Fruit fly (Drosophila melanogaster) whole organism, prepupa: ENCODE measurements around the gene TwdlY.

Experiments used
- Blimp-1 ChIP-seq: fragments of 200-800 bp; sonication (Bioruptor generic); optimal IDR thresholded peaks from 3 replicates; lab custom pipeline; 2017; ENCODE audit warnings: missing biosample characterization, missing genetic modification characterization, mild to moderate bottlenecking, moderate library complexity, missing genetic modification reagents
- CG10669 ChIP-seq: fragments of 200-800 bp; sonication (Bioruptor generic); optimal IDR thresholded peaks from 3 replicates; lab custom pipeline; 2018; ENCODE audit warnings: missing biosample characterization, mild to moderate bottlenecking, missing genetic modification characterization, moderate library complexity
- CG11762 ChIP-seq: fragments of 200-800 bp; sonication (Bioruptor generic); optimal IDR thresholded peaks from 3 replicates; lab custom pipeline; 2016; ENCODE audit warnings: missing biosample characterization, missing genetic modification characterization; ENCODE audit not compliant: insufficient read depth
- CG15336 ChIP-seq: fragments of 200-800 bp; sonication (Bioruptor generic); IDR thresholded peaks from 2 replicates; pipeline ENCODE4 v1.3.6; 2022; ENCODE audit warnings: missing biosample characterization, missing genetic modification characterization
- CG1621 ChIP-seq: fragments of 200-800 bp; sonication (Bioruptor generic); optimal IDR thresholded peaks from 3 replicates; lab custom pipeline; 2018; ENCODE audit warnings: missing biosample characterization, mild to moderate bottlenecking, missing genetic modification characterization
- CG16779 ChIP-seq: fragments of 200-800 bp; sonication (Bioruptor generic); optimal IDR thresholded peaks from 3 replicates; lab custom pipeline; 2017; ENCODE audit warnings: missing biosample characterization, mild to moderate bottlenecking, missing genetic modification characterization
- CG3032 ChIP-seq: fragments of 200-800 bp; optimal IDR thresholded peaks from 2 replicates; lab custom pipeline; 2019; ENCODE audit warnings: missing biosample characterization, mild to moderate bottlenecking, missing genetic modification characterization, moderate library complexity
- CG32006 ChIP-seq: fragments of 200-800 bp; sonication (Bioruptor generic); optimal IDR thresholded peaks from 3 replicates; lab custom pipeline; 2017; ENCODE audit warnings: missing biosample characterization, mild to moderate bottlenecking, missing genetic modification characterization
- CG3919 ChIP-seq: fragments of 200-800 bp; sonication (Bioruptor generic); optimal IDR thresholded peaks from 3 replicates; lab custom pipeline; 2016; ENCODE audit warnings: missing biosample characterization, missing genetic modification characterization
- CG6163 ChIP-seq: fragments of 200-800 bp; sonication (Bioruptor generic); IDR thresholded peaks from 3 replicates; pipeline ENCODE4 v1.3.6; 2022; ENCODE audit warnings: missing biosample characterization, missing genetic modification characterization
- CG6276 ChIP-seq: fragments of 200-800 bp; sonication (Bioruptor generic); optimal IDR thresholded peaks from 2 replicates; lab custom pipeline; 2017; ENCODE audit warnings: missing biosample characterization, mild to moderate bottlenecking, missing genetic modification characterization
- CG6792 ChIP-seq: fragments of 200-800 bp; sonication (Bioruptor generic); optimal IDR thresholded peaks from 3 replicates; lab custom pipeline; 2016; ENCODE audit warnings: missing biosample characterization, missing genetic modification characterization
- CG6854 ChIP-seq: fragments of 200-800 bp; sonication (Bioruptor generic); optimal IDR thresholded peaks from 2 replicates; lab custom pipeline; 2017; ENCODE audit warnings: missing biosample characterization, mild to moderate bottlenecking, missing genetic modification characterization
- CG7368 ChIP-seq: fragments of 200-800 bp; sonication (Bioruptor generic); optimal IDR thresholded peaks from 3 replicates; lab custom pipeline; 2016; ENCODE audit warnings: missing biosample characterization, missing genetic modification characterization
- CG8119 ChIP-seq: fragments of 200-800 bp; sonication (Bioruptor generic); IDR thresholded peaks from 3 replicates; pipeline ENCODE4 v1.3.6; 2022; ENCODE audit warnings: missing biosample characterization, missing genetic modification characterization
- CG8319 ChIP-seq: fragments of 200-800 bp; sonication (Bioruptor generic); optimal IDR thresholded peaks from 3 replicates; lab custom pipeline; 2016; ENCODE audit warnings: missing biosample characterization, missing genetic modification characterization
- CG8632 ChIP-seq: fragments of 200-800 bp; sonication (Bioruptor generic); optimal IDR thresholded peaks from 3 replicates; lab custom pipeline; 2016; ENCODE audit warnings: missing biosample characterization, missing genetic modification characterization
- CG9139 ChIP-seq: fragments of 200-800 bp; sonication (Bioruptor generic); optimal IDR thresholded peaks from 3 replicates; lab custom pipeline; 2017; ENCODE audit warnings: missing biosample characterization, mild to moderate bottlenecking, missing genetic modification characterization
- Eip75B ChIP-seq: fragments of 200-800 bp; sonication (Bioruptor generic); optimal IDR thresholded peaks from 3 replicates; lab custom pipeline; 2016; ENCODE audit warnings: missing biosample characterization, missing genetic modification characterization
- Eip78C ChIP-seq: fragments of 200-800 bp; sonication (Bioruptor generic); peaks from one replicate; lab custom pipeline; 2016; ENCODE audit warnings: missing biosample characterization, missing genetic modification characterization
- Eip93F ChIP-seq: fragments of 200-800 bp; sonication (Bioruptor generic); optimal IDR thresholded peaks from 2 replicates; lab custom pipeline; 2016; ENCODE audit warnings: missing biosample characterization, mild to moderate bottlenecking, missing genetic modification characterization
- Ets21C ChIP-seq: fragments of 200-800 bp; sonication (Bioruptor generic); optimal IDR thresholded peaks from 3 replicates; lab custom pipeline; 2016; ENCODE audit warnings: missing biosample characterization, missing genetic modification characterization
- Ets96B ChIP-seq: fragments of 200-800 bp; optimal IDR thresholded peaks from 2 replicates; lab custom pipeline; 2019; ENCODE audit warnings: missing biosample characterization, mild to moderate bottlenecking, missing genetic modification characterization, moderate library complexity
- Gug ChIP-seq: fragments of 200-800 bp; sonication (Bioruptor generic); IDR thresholded peaks from 2 replicates; pipeline ENCODE4 v1.3.6; 2022; ENCODE audit warnings: missing biosample characterization, missing genetic modification characterization
- Hr38 ChIP-seq: sonication (Bioruptor generic); optimal IDR thresholded peaks from 2 replicates; lab custom pipeline; 2016; ENCODE audit warnings: missing biosample characterization, missing genetic modification characterization
- Hr4 ChIP-seq: fragments of 200-800 bp; sonication (Bioruptor generic); optimal IDR thresholded peaks from 3 replicates; lab custom pipeline; 2016; ENCODE audit warnings: missing biosample characterization, missing genetic modification characterization
- Lpt ChIP-seq: fragments of 200-800 bp; sonication (Bioruptor generic); optimal IDR thresholded peaks from 3 replicates; lab custom pipeline; 2016; ENCODE audit warnings: missing biosample characterization, missing genetic modification characterization
- OdsH ChIP-seq: fragments of 200-800 bp; sonication (Bioruptor generic); optimal IDR thresholded peaks from 3 replicates; lab custom pipeline; 2016; ENCODE audit warnings: missing biosample characterization, missing genetic modification characterization
- Smox ChIP-seq: fragments of 200-800 bp; sonication (Bioruptor generic); optimal IDR thresholded peaks from 3 replicates; lab custom pipeline; 2016; ENCODE audit warnings: missing biosample characterization, missing genetic modification characterization
- Sox15 ChIP-seq: fragments of 200-800 bp; sonication (Bioruptor generic); optimal IDR thresholded peaks from 3 replicates; lab custom pipeline; 2016; ENCODE audit warnings: missing biosample characterization, missing genetic modification characterization
- achi ChIP-seq: fragments of 200-800 bp; sonication (Bioruptor generic); optimal IDR thresholded peaks from 3 replicates; lab custom pipeline; 2016; ENCODE audit warnings: missing biosample characterization, missing genetic modification characterization
- acj6 ChIP-seq: fragments of 200-800 bp; sonication (Bioruptor generic); optimal IDR thresholded peaks from 3 replicates; lab custom pipeline; 2016; ENCODE audit warnings: missing biosample characterization, missing genetic modification characterization
- cyc ChIP-seq: fragments of 200-800 bp; sonication (Bioruptor generic); optimal IDR thresholded peaks from 3 replicates; lab custom pipeline; 2016; ENCODE audit warnings: missing biosample characterization, missing genetic modification characterization
- eg ChIP-seq: fragments of 200-800 bp; sonication (Bioruptor generic); IDR thresholded peaks from 3 replicates; pipeline ENCODE4 v1.3.6; 2022; ENCODE audit warnings: missing biosample characterization, missing genetic modification characterization
- esn ChIP-seq: fragments of 200-800 bp; sonication (Bioruptor generic); optimal IDR thresholded peaks from 2 replicates; lab custom pipeline; 2016; ENCODE audit warnings: missing biosample characterization, mild to moderate bottlenecking, missing genetic modification characterization, moderate library complexity
- fd59A ChIP-seq: fragments of 200-800 bp; sonication (Bioruptor generic); optimal IDR thresholded peaks from 2 replicates; lab custom pipeline; 2017; ENCODE audit warnings: missing biosample characterization, mild to moderate bottlenecking, missing genetic modification characterization, missing genetic modification reagents
- lz ChIP-seq: fragments of 200-800 bp; sonication (Bioruptor generic); optimal IDR thresholded peaks from 3 replicates; lab custom pipeline; 2016; ENCODE audit warnings: missing biosample characterization, missing genetic modification characterization
- net ChIP-seq: fragments of 200-800 bp; sonication (Bioruptor generic); optimal IDR thresholded peaks from 3 replicates; lab custom pipeline; 2016; ENCODE audit warnings: missing biosample characterization, missing genetic modification characterization
- pdm3 ChIP-seq: fragments of 200-800 bp; sonication (Bioruptor generic); optimal IDR thresholded peaks from 3 replicates; lab custom pipeline; 2016; ENCODE audit warnings: missing biosample characterization, missing genetic modification characterization
- spab ChIP-seq: fragments of 200-800 bp; sonication (Bioruptor generic); optimal IDR thresholded peaks from 2 replicates; lab custom pipeline; 2017; ENCODE audit warnings: missing biosample characterization, mild to moderate bottlenecking, missing genetic modification characterization, missing genetic modification reagents
- svp ChIP-seq: fragments of 200-800 bp; sonication (Bioruptor generic); peaks from one replicate; lab custom pipeline; 2016; ENCODE audit warnings: missing biosample characterization, missing genetic modification characterization
- vri ChIP-seq: fragments of 200-800 bp; sonication (Bioruptor generic); optimal IDR thresholded peaks from 3 replicates; lab custom pipeline; 2016; ENCODE audit warnings: missing biosample characterization, mild to moderate bottlenecking, missing genetic modification characterization

The TwdlY gene

dm6 chrX:16718169-16718723 lies 16.5 kb upstream of the TwdlY start:
- TF ChIP-seq OdsH (GFP tag; lab: Kevin White, UChicago) = no peak
- no peak for TF ChIP-seq CG3032
- no peak for TF ChIP-seq Eip93F (GFP tag; lab: Kevin White, UChicago)
- no peak for TF ChIP-seq CG9139 (GFP tag; lab: Kevin White, UChicago)
- no peak for TF ChIP-seq CG7368 (GFP tag; lab: Kevin White, UChicago)
- peak; percentile 82 for TF ChIP-seq svp (GFP tag; lab: Kevin White, UChicago)
- no peak for TF ChIP-seq Blimp-1 (GFP tag; lab: Kevin White, UChicago)
- TF ChIP-seq spab = no peak
- no peak for TF ChIP-seq CG6276 (GFP tag; lab: Kevin White, UChicago)
- TF ChIP-seq Gug (GFP tag; lab: Robert Waterston, UW) = no peak
- no peak for TF ChIP-seq CG6792 (GFP tag; lab: Kevin White, UChicago)
- TF ChIP-seq CG6163 (GFP tag; lab: Robert Waterston, UW) = 0 out of 3 replicates have a peak, but pooled peaks have one; percentile 31
- peak; percentile 53 for TF ChIP-seq Eip78C (GFP tag; lab: Kevin White, UChicago)
- TF ChIP-seq Ets96B (tag; lab: Kevin White, UChicago) = no peak
- no peak for TF ChIP-seq cyc
- TF ChIP-seq CG11762 (GFP tag; lab: Kevin White, UChicago) = no peak
- TF ChIP-seq esn (GFP tag; lab: Kevin White, UChicago) = no peak
- TF ChIP-seq fd59A (GFP tag; lab: Kevin White, UChicago) = no peak
- TF ChIP-seq net (GFP tag; lab: Kevin White, UChicago) = no peak
- TF ChIP-seq lz (GFP tag; lab: Kevin White, UChicago) = no peak
- TF ChIP-seq CG8319 (GFP tag; lab: Kevin White, UChicago) = no peak
- no peak for TF ChIP-seq Hr4

- TF ChIP-seq svp (GFP tag; lab: Kevin White, UChicago) (peak; percentile 64), vri (GFP tag; lab: Kevin White, UChicago) (peak; percentile 21), CG15336 (no peak), CG8319 (GFP tag; lab: Kevin White, UChicago) (no peak)
Measured at dm6 chrX:16721168-16721567, 13.6 kb upstream of the TwdlY start, which contains the start of the genes CG32572 and CG34325. Gene CG32572, plus strand, starts transcription at chrX:16721183. Gene CG34325, minus strand, starts transcription at chrX:16721411.

- TF ChIP-seq spab = peak; percentile 59
- peak; percentile 83 for TF ChIP-seq CG15336
- no peak for TF ChIP-seq CG16779 (tag; lab: Kevin White, UChicago)
- TF ChIP-seq pdm3 = peak; percentile 79
- peak; percentile 42 for TF ChIP-seq Gug (GFP tag; lab: Robert Waterston, UW)
- peak; percentile 38 for TF ChIP-seq CG10669
- TF ChIP-seq acj6 (GFP tag; lab: Kevin White, UChicago) = peak; percentile 65
- TF ChIP-seq cyc = peak; percentile 50
- peak; percentile 27 for TF ChIP-seq Eip75B
- TF ChIP-seq OdsH (GFP tag; lab: Kevin White, UChicago) = peak; percentile 70
- peak; percentile 5 for TF ChIP-seq Lpt (GFP tag; lab: Kevin White, UChicago)
- TF ChIP-seq Ets21C (GFP tag; lab: Kevin White, UChicago) = peak; percentile 68
- TF ChIP-seq CG8319 (GFP tag; lab: Kevin White, UChicago) = peak; percentile 13
- no peak for TF ChIP-seq CG7368 (GFP tag; lab: Kevin White, UChicago)
- peak; percentile 66 for TF ChIP-seq CG8632 (GFP tag; lab: Kevin White, UChicago)
- TF ChIP-seq CG3919 (GFP tag; lab: Kevin White, UChicago) = peak; percentile 45
- TF ChIP-seq CG1621 = peak; percentile 69
- peak; percentile 85 for TF ChIP-seq CG8119 (GFP tag; lab: Robert Waterston, UW)
- peak; percentile 78 for TF ChIP-seq esn (GFP tag; lab: Kevin White, UChicago)
- TF ChIP-seq vri (GFP tag; lab: Kevin White, UChicago) = peak; percentile 84
- peak; percentile 66 for TF ChIP-seq CG6276 (GFP tag; lab: Kevin White, UChicago)
- TF ChIP-seq Hr38 (GFP tag; lab: Kevin White, UChicago) = no peak
- TF ChIP-seq CG9139 (GFP tag; lab: Kevin White, UChicago) = peak; percentile 87
- TF ChIP-seq CG6854 = peak; percentile 4
- TF ChIP-seq Sox15 (GFP tag; lab: Kevin White, UChicago) = peak; percentile 34
- peak; percentile 67 for TF ChIP-seq achi (GFP tag; lab: Kevin White, UChicago)
- peak; percentile 72 for TF ChIP-seq eg
- peak; percentile 82 for TF ChIP-seq CG32006 (GFP tag; lab: Kevin White, UChicago)
- peak; percentile 75 for TF ChIP-seq Smox (GFP tag; lab: Kevin White, UChicago)
- TF ChIP-seq svp (GFP tag; lab: Kevin White, UChicago) = peak; percentile 72
- peak; percentile 57; the same call in 2 of the 3 replicates for TF ChIP-seq CG6163 (GFP tag; lab: Robert Waterston, UW)
- TF ChIP-seq Hr4 = peak; percentile 74
- TF ChIP-seq Eip78C (GFP tag; lab: Kevin White, UChicago) = peak; percentile 84
Measured at dm6 chrX:16723203-16724173, 11.3 kb upstream of the TwdlY start.
